Worm (Caenorhabditis elegans) whole organism, L1 larva: ENCODE measurements around the gene C28D4.4.
A peak's percentile ranks its signal among the peaks of the same experiment; 100 is the strongest.

Experiments
- C16A3.4 ChIP-seq: fragments of 150-350 bp; optimal IDR thresholded peaks from 2 replicates; lab custom pipeline; 2014; ENCODE audit warnings: missing biosample characterization, missing genetic modification characterization
- Y116A8C.19 ChIP-seq: sonication (generic microtip); optimal IDR thresholded peaks from 2 replicates; lab custom pipeline; 2016; ENCODE audit warnings: missing compliant biosample characterization, missing genetic modification characterization, borderline replicate concordance
- aha-1 ChIP-seq: fragments of 150-350 bp; optimal IDR thresholded peaks from 2 replicates; lab custom pipeline; 2014; ENCODE audit warnings: missing biosample characterization, missing genetic modification characterization
- alr-1 ChIP-seq: fragments of 200-800 bp; sonication (Bioruptor generic); optimal IDR thresholded peaks from 2 replicates; lab custom pipeline; 2018; ENCODE audit warnings: borderline replicate concordance, mild to moderate bottlenecking, missing genetic modification characterization, missing compliant biosample characterization
- aly-2 ChIP-seq: fragments of 150-350 bp; optimal IDR thresholded peaks from 2 replicates; lab custom pipeline; 2014; ENCODE audit warnings: missing biosample characterization, missing genetic modification characterization
- ama-1 ChIP-seq: fragments of 150-350 bp; optimal IDR thresholded peaks from 2 replicates; lab custom pipeline; 2014
- blmp-1 ChIP-seq: fragments of 150-350 bp; optimal IDR thresholded peaks from 2 replicates; lab custom pipeline; 2014; ENCODE audit warnings: missing biosample characterization, missing genetic modification characterization
- ceh-82 ChIP-seq, 3 experiments: fragments of 150-350 bp in 1 of 3; sonication (generic microtip) in 2 of 3; optimal IDR thresholded peaks; 2 replicates each; lab custom pipeline; 2014 to 2017; ENCODE audit warnings: missing biosample characterization in 3 of 3, missing genetic modification characterization in 3 of 3
- ceh-90 ChIP-seq: sonication (generic microtip); optimal IDR thresholded peaks from 2 replicates; lab custom pipeline; 2016; ENCODE audit warnings: missing genetic modification characterization, missing compliant biosample characterization
- ces-1 ChIP-seq: fragments of 150-350 bp; optimal IDR thresholded peaks from 2 replicates; lab custom pipeline; 2014; ENCODE audit warnings: missing biosample characterization, missing genetic modification reagents, missing genetic modification characterization
- dpl-1 ChIP-seq, 3 experiments: fragments of 150-350 bp in 2 of 3; sonication (generic microtip) in 1 of 3; optimal IDR thresholded peaks; 2 replicates each; lab custom pipeline; 2014 to 2017; ENCODE audit warnings: missing biosample characterization in 3 of 3, missing genetic modification characterization in 3 of 3, missing genetic modification reagents in 3 of 3
- dsc-1 ChIP-seq: sonication (generic microtip); optimal IDR thresholded peaks from 2 replicates; lab custom pipeline; 2016; ENCODE audit warnings: mild to moderate bottlenecking, missing genetic modification characterization, missing compliant biosample characterization
- efl-3 ChIP-seq: fragments of 200-800 bp; sonication (Bioruptor generic); optimal IDR thresholded peaks from 2 replicates; lab custom pipeline; 2018; ENCODE audit warnings: mild to moderate bottlenecking, missing genetic modification characterization, missing compliant biosample characterization
- egl-13 ChIP-seq: sonication (generic microtip); optimal IDR thresholded peaks from 2 replicates; lab custom pipeline; 2016; ENCODE audit warnings: missing genotype, missing genetic modification reagents, missing genetic modification characterization, missing compliant biosample characterization
- elt-2 ChIP-seq: sonication (generic microtip); optimal IDR thresholded peaks from 2 replicates; lab custom pipeline; 2016; ENCODE audit warnings: missing genetic modification characterization, mild to moderate bottlenecking, inconsistent platforms, missing compliant biosample characterization, missing genetic modification reagents
- elt-3 ChIP-seq, 6 experiments: fragments of 150-350 bp in 1 of 6; sonication (generic microtip); optimal IDR thresholded peaks; 2 replicates each; lab custom pipeline; 2017 to 2018; ENCODE audit warnings: missing biosample characterization in 6 of 6, missing genetic modification characterization in 6 of 6, inconsistent platforms in 1 of 6
- ets-5 ChIP-seq: fragments of 200-800 bp; sonication (Bioruptor generic); IDR thresholded peaks from 2 replicates; pipeline ENCODE4 v1.3.6; 2022; ENCODE audit warnings: missing genetic modification characterization, missing compliant biosample characterization
- fkh-4 ChIP-seq: sonication (generic microtip); optimal IDR thresholded peaks from 2 replicates; lab custom pipeline; 2016; ENCODE audit warnings: missing compliant biosample characterization, missing genetic modification characterization, borderline replicate concordance
- fkh-8 ChIP-seq: sonication (generic microtip); optimal IDR thresholded peaks from 2 replicates; lab custom pipeline; 2016; ENCODE audit warnings: mild to moderate bottlenecking, missing genetic modification characterization, missing compliant biosample characterization
- grh-1 ChIP-seq: fragments of 200-800 bp; sonication (Bioruptor generic); IDR thresholded peaks from 2 replicates; pipeline ENCODE4 v1.3.6; 2022; ENCODE audit warnings: missing genetic modification reagents, missing genetic modification characterization, missing compliant biosample characterization
- hlh-17 ChIP-seq: fragments of 200-800 bp; sonication (Bioruptor generic); optimal IDR thresholded peaks from 2 replicates; lab custom pipeline; 2018; ENCODE audit warnings: missing genetic modification characterization, mild to moderate bottlenecking, missing compliant biosample characterization, moderate library complexity, borderline replicate concordance
- hlh-4 ChIP-seq: sonication (generic microtip); optimal IDR thresholded peaks from 2 replicates; lab custom pipeline; 2016; ENCODE audit warnings: mild to moderate bottlenecking, missing genetic modification characterization, missing compliant biosample characterization
- hpl-2 ChIP-seq: fragments of 150-350 bp; optimal IDR thresholded peaks from 2 replicates; lab custom pipeline; 2014; ENCODE audit warnings: missing biosample characterization, missing genetic modification reagents, missing genetic modification characterization
- isw-1 ChIP-seq: fragments of 200-800 bp; sonication (Bioruptor generic); IDR thresholded peaks from 2 replicates; pipeline ENCODE4 v1.3.6; 2022; ENCODE audit warnings: missing genetic modification characterization, missing compliant biosample characterization
- lin-13 ChIP-seq: fragments of 150-350 bp; optimal IDR thresholded peaks from 2 replicates; lab custom pipeline; 2014; ENCODE audit warnings: missing biosample characterization, missing genetic modification reagents, missing genetic modification characterization
- lin-14 ChIP-seq: fragments of 200-800 bp; sonication (Bioruptor generic); optimal IDR thresholded peaks from 2 replicates; lab custom pipeline; 2018; ENCODE audit warnings: mild to moderate bottlenecking, missing genetic modification characterization, moderate library complexity, missing compliant biosample characterization
- lin-15B ChIP-seq: fragments of 150-350 bp; sonication (generic microtip); optimal IDR thresholded peaks from 3 replicates; lab custom pipeline; 2014; ENCODE audit warnings: missing biosample characterization, missing genetic modification characterization
- lin-35 ChIP-seq, 2 experiments: fragments of 150-350 bp; optimal IDR thresholded peaks; 2 replicates each; lab custom pipeline; 2014; ENCODE audit warnings: missing biosample characterization in 2 of 2, missing genetic modification characterization in 2 of 2, missing genetic modification reagents in 2 of 2
- lsy-2 ChIP-seq, 2 experiments: fragments of 150-350 bp; optimal IDR thresholded peaks; 2 replicates each; lab custom pipeline; 2014; ENCODE audit warnings: missing biosample characterization in 2 of 2, missing genetic modification characterization in 2 of 2
- mab-9 ChIP-seq: fragments of 200-800 bp; sonication (Bioruptor generic); IDR thresholded peaks from 2 replicates; pipeline ENCODE4 v1.3.6; 2022; ENCODE audit warnings: missing genetic modification reagents, missing genetic modification characterization, missing compliant biosample characterization
- mef-2 ChIP-seq: fragments of 150-350 bp; optimal IDR thresholded peaks from 2 replicates; lab custom pipeline; 2014; ENCODE audit warnings: missing biosample characterization, missing genetic modification characterization
- mep-1 ChIP-seq: fragments of 150-350 bp; optimal IDR thresholded peaks from 2 replicates; lab custom pipeline; 2014; ENCODE audit warnings: missing biosample characterization, missing genetic modification characterization
- nhr-20 ChIP-seq: sonication (generic microtip); optimal IDR thresholded peaks from 2 replicates; lab custom pipeline; 2016; ENCODE audit warnings: mild to moderate bottlenecking, missing genetic modification characterization, missing compliant biosample characterization
- nhr-237 ChIP-seq: fragments of 150-350 bp; optimal IDR thresholded peaks from 2 replicates; lab custom pipeline; 2014; ENCODE audit warnings: missing biosample characterization, missing genetic modification characterization
- nhr-28 ChIP-seq: fragments of 150-350 bp; optimal IDR thresholded peaks from 2 replicates; lab custom pipeline; 2014; ENCODE audit warnings: missing biosample characterization, missing genetic modification characterization
- nhr-47 ChIP-seq: sonication (generic microtip); optimal IDR thresholded peaks from 2 replicates; lab custom pipeline; 2016; ENCODE audit warnings: mild to moderate bottlenecking, missing genetic modification characterization, moderate library complexity, missing compliant biosample characterization
- nhr-71 ChIP-seq: sonication (generic microtip); optimal IDR thresholded peaks from 2 replicates; lab custom pipeline; 2016; ENCODE audit warnings: mild to moderate bottlenecking, missing genetic modification characterization, moderate library complexity, missing compliant biosample characterization
- nhr-84 ChIP-seq: sonication (generic microtip); optimal IDR thresholded peaks from 2 replicates; lab custom pipeline; 2017; ENCODE audit warnings: missing biosample characterization, missing genetic modification characterization
- nhr-85 ChIP-seq: sonication (generic microtip); peaks from one replicate; lab custom pipeline; 2016; ENCODE audit warnings: missing genetic modification characterization, inconsistent platforms, missing compliant biosample characterization
- nhr-90 ChIP-seq: sonication (generic microtip); optimal IDR thresholded peaks from 2 replicates; lab custom pipeline; 2016; ENCODE audit warnings: mild to moderate bottlenecking, missing genetic modification characterization, missing compliant biosample characterization; ENCODE audit not compliant: poor library complexity
- pag-3 ChIP-seq: sonication (generic microtip); optimal IDR thresholded peaks from 2 replicates; lab custom pipeline; 2017; ENCODE audit warnings: missing genetic modification characterization, mild to moderate bottlenecking, missing compliant biosample characterization, antibody characterized with exemption, borderline replicate concordance; ENCODE audit not compliant: insufficient read depth
- pax-3 ChIP-seq: fragments of 200-800 bp; sonication (Bioruptor generic); optimal IDR thresholded peaks from 2 replicates; lab custom pipeline; 2018; ENCODE audit warnings: mild to moderate bottlenecking, missing genetic modification characterization, moderate library complexity, missing compliant biosample characterization
- pqm-1 ChIP-seq: sonication (generic microtip); optimal IDR thresholded peaks from 3 replicates; lab custom pipeline; 2017; ENCODE audit warnings: missing biosample characterization, missing genetic modification characterization
- skn-1 ChIP-seq: fragments of 150-350 bp; optimal IDR thresholded peaks from 2 replicates; lab custom pipeline; 2014; ENCODE audit warnings: missing biosample characterization, missing genetic modification characterization
- snpc-4 ChIP-seq: fragments of 150-350 bp; optimal IDR thresholded peaks from 2 replicates; lab custom pipeline; 2014; ENCODE audit warnings: missing biosample characterization, missing genetic modification characterization
- sox-4 ChIP-seq: sonication (generic microtip); optimal IDR thresholded peaks from 2 replicates; lab custom pipeline; 2016; ENCODE audit warnings: missing genetic modification characterization, missing compliant biosample characterization
- sup-37 ChIP-seq: fragments of 200-800 bp; sonication (Bioruptor generic); optimal IDR thresholded peaks from 2 replicates; lab custom pipeline; 2018; ENCODE audit warnings: mild to moderate bottlenecking, missing genetic modification characterization, missing compliant biosample characterization
- swsn-7 ChIP-seq: sonication (generic microtip); optimal IDR thresholded peaks from 2 replicates; lab custom pipeline; 2016; ENCODE audit warnings: missing genetic modification characterization, missing compliant biosample characterization
- tbx-2 ChIP-seq: sonication (generic microtip); optimal IDR thresholded peaks from 2 replicates; lab custom pipeline; 2016; ENCODE audit warnings: missing genetic modification characterization, missing compliant biosample characterization
- unc-30 ChIP-seq: sonication (generic microtip); optimal IDR thresholded peaks from 2 replicates; lab custom pipeline; 2017; ENCODE audit warnings: missing biosample characterization, missing genetic modification characterization
- unc-62 ChIP-seq: fragments of 150-350 bp; optimal IDR thresholded peaks from 2 replicates; lab custom pipeline; 2014; ENCODE audit warnings: missing biosample characterization, missing genetic modification reagents, missing genetic modification characterization
- vab-15 ChIP-seq: sonication (generic microtip); optimal IDR thresholded peaks from 2 replicates; lab custom pipeline; 2017; ENCODE audit warnings: missing genotype, mild to moderate bottlenecking, missing genetic modification characterization, missing compliant biosample characterization
- xbp-1 ChIP-seq: sonication (generic microtip); optimal IDR thresholded peaks from 2 replicates; lab custom pipeline; 2016; ENCODE audit warnings: missing genetic modification characterization, missing compliant biosample characterization

C28D4.4 gene

DNA sequence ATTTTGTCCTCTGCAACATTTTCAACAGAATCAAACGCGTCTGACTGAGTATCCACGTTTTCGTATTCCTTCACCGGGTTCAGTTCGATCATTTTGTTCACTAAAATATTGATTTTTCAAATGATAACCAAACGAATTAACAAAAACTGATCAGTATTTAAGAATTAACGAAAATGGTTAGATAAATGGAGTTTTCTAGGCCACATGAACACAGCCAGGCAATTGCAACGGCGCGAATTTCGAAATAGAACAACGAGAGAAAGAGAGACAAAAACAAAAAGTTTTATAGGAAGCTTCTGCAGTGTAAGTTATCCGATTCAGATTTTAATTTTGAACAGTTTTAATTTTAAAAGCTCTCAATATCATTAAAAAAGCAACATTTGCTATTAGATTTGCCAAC, 32.7 kb upstream of the C28D4.4 start, which contains the start of gene sna-2:
TSS of gene sna-2 (minus strand) at position 100 of the 400 bp plus-strand sequence.
- TF ChIP-seq ceh-82 (tag; optimal IDR thresholded peaks at IDR 0.05; lab: Kevin White, UChicago) (peak in 2 of 3 experiments; percentile 7 to 44), sox-4 (tag; lab: Kevin White, UChicago) (no peak), pax-3 (tag; lab: Kevin White, UChicago) (peak; percentile 66), dsc-1 (tag; lab: Kevin White, UChicago) (peak; percentile 30), hlh-4 (no peak), lin-13 (GFP tag; lab: Kevin White, UChicago) (no peak), blmp-1 (peak; percentile 67), nhr-47 (tag; lab: Kevin White, UChicago) (peak; percentile 59), grh-1 (GFP tag; lab: Robert Waterston, UW) (no peak), lin-15B (tag; lab: Kevin White, UChicago) (peak; percentile 51), pag-3 (tag; lab: Kevin White, UChicago) (no peak), nhr-20 (tag; lab: Kevin White, UChicago) (peak; percentile 47), aly-2 (no peak), isw-1 (GFP tag; lab: Robert Waterston, UW) (peak; percentile 33; the same call in 1 of the 2 replicates), lin-35 (GFP tag; optimal IDR thresholded peaks at IDR 0.05; lab: Kevin White, UChicago) (peak; percentile 93 to 96), dpl-1 (GFP tag; optimal IDR thresholded peaks at IDR 0.05; lab: Kevin White, UChicago) (peak; percentile 87 to 95 (median 91)), hpl-2 (GFP tag; lab: Kevin White, UChicago) (no peak), snpc-4 (peak; percentile 34), lin-14 (peak; percentile 56), alr-1 (tag; lab: Kevin White, UChicago) (no peak), mef-2 (tag; lab: Kevin White, UChicago) (no peak), swsn-7 (tag; lab: Kevin White, UChicago) (peak; percentile 35), nhr-84 (tag; lab: Kevin White, UChicago) (no peak), hlh-17 (GFP tag; lab: Kevin White, UChicago) (no peak), fkh-4 (tag; lab: Kevin White, UChicago) (peak; percentile 4), C16A3.4 (tag; lab: Kevin White, UChicago) (peak; percentile 65), sup-37 (no peak), xbp-1 (tag; lab: Kevin White, UChicago) (peak; percentile 49), nhr-28 (tag; lab: Kevin White, UChicago) (no peak), aha-1 (tag; lab: Kevin White, UChicago) (no peak), nhr-237 (no peak), fkh-8 (tag; lab: Kevin White, UChicago) (no peak), ceh-90 (tag; lab: Kevin White, UChicago) (peak; percentile 80), nhr-71 (tag; lab: Kevin White, UChicago) (peak; percentile 65), nhr-85 (tag; lab: Kevin White, UChicago) (peak; percentile 79), unc-62 (GFP tag; lab: Kevin White, UChicago) (no peak), skn-1 (peak; percentile 72), vab-15 (tag; lab: Kevin White, UChicago) (no peak), elt-3 (tag; optimal IDR thresholded peaks at IDR 0.05; lab: Kevin White, UChicago) (peak in 2 of 6 experiments; percentile 32 to 33), ces-1 (GFP tag; lab: Kevin White, UChicago) (no peak), mep-1 (peak; percentile 55), efl-3 (GFP tag; lab: Kevin White, UChicago) (no peak), ets-5 (GFP tag; lab: Robert Waterston, UW) (no peak), ama-1 (no peak), tbx-2 (tag; lab: Kevin White, UChicago) (peak; percentile 54), elt-2 (no peak), Y116A8C.19 (tag; lab: Kevin White, UChicago) (no peak), egl-13 (no peak), lsy-2 (tag; optimal IDR thresholded peaks at IDR 0.05; lab: Kevin White, UChicago) (peak; percentile 29 to 80), mab-9 (GFP tag; lab: Robert Waterston, UW) (no peak), unc-30 (tag; lab: Kevin White, UChicago) (no peak), pqm-1 (tag; lab: Kevin White, UChicago) (no peak), nhr-90 (tag; lab: Kevin White, UChicago) (peak; percentile 33)
